Fruit fly (Drosophila melanogaster) whole organism, embryonic: ENCODE results near the gene Awh.
A peak's percentile ranks its signal among the peaks of the same experiment; 100 is the strongest.

Experiments
- B-H1 ChIP-seq: fragments of 200-800 bp; sonication (Bioruptor generic); IDR thresholded peaks from 3 replicates; pipeline ENCODE4 v1.3.6; 2022; ENCODE audit warnings: missing biosample characterization, missing genetic modification characterization
- B-H2 ChIP-seq: fragments of 200-800 bp; sonication (Bioruptor generic); optimal IDR thresholded peaks from 2 replicates; lab custom pipeline; 2018; ENCODE audit warnings: missing biosample characterization, mild to moderate bottlenecking, missing genetic modification characterization
- CG1024 ChIP-seq: fragments of 200-800 bp; sonication (Bioruptor generic); IDR thresholded peaks from 2 replicates; pipeline ENCODE4 v1.3.6; 2022; ENCODE audit warnings: missing biosample characterization, missing genetic modification characterization
- CG10267 ChIP-seq: fragments of 200-800 bp; sonication (Bioruptor generic); optimal IDR thresholded peaks from 2 replicates; lab custom pipeline; 2018; ENCODE audit warnings: missing biosample characterization, mild to moderate bottlenecking, missing genetic modification characterization, moderate library complexity
- CG10979 ChIP-seq: fragments of 200-800 bp; sonication (Bioruptor generic); optimal IDR thresholded peaks from 2 replicates; lab custom pipeline; 2018; ENCODE audit warnings: missing biosample characterization, mild to moderate bottlenecking, missing genetic modification characterization, moderate library complexity
- CG12155 ChIP-seq: fragments of 200-800 bp; sonication (Bioruptor generic); optimal IDR thresholded peaks from 3 replicates; lab custom pipeline; 2016; ENCODE audit warnings: missing biosample characterization, missing genetic modification characterization
- CG12391 ChIP-seq: fragments of 200-800 bp; sonication (Bioruptor generic); optimal IDR thresholded peaks from 3 replicates; lab custom pipeline; 2018; ENCODE audit warnings: missing biosample characterization, mild to moderate bottlenecking, missing genetic modification characterization, moderate library complexity
- CG12659 ChIP-seq: fragments of 200-800 bp; sonication (Bioruptor generic); optimal IDR thresholded peaks from 3 replicates; lab custom pipeline; 2017; ENCODE audit warnings: mild to moderate bottlenecking, missing biosample characterization, missing genetic modification reagents, missing genetic modification characterization
- CG17361 ChIP-seq: fragments of 200-800 bp; sonication (Bioruptor generic); IDR thresholded peaks from 3 replicates; pipeline ENCODE4 v1.3.6; 2022; ENCODE audit warnings: missing biosample characterization, missing genetic modification characterization
- CG2712 ChIP-seq: fragments of 200-800 bp; optimal IDR thresholded peaks from 3 replicates; lab custom pipeline; 2019; ENCODE audit warnings: missing biosample characterization, mild to moderate bottlenecking, missing genetic modification characterization, moderate library complexity
- CG33213 ChIP-seq: fragments of 200-800 bp; sonication (Bioruptor generic); optimal IDR thresholded peaks from 3 replicates; lab custom pipeline; 2016; ENCODE audit warnings: missing biosample characterization, missing genetic modification characterization
- CG4282 ChIP-seq: fragments of 200-800 bp; sonication (Bioruptor generic); optimal IDR thresholded peaks from 2 replicates; lab custom pipeline; 2016; ENCODE audit warnings: missing biosample characterization, missing genetic modification characterization
- CG6683 ChIP-seq: fragments of 200-800 bp; sonication (Bioruptor generic); optimal IDR thresholded peaks from 2 replicates; lab custom pipeline; 2017; ENCODE audit warnings: missing biosample characterization, mild to moderate bottlenecking, missing genetic modification characterization, missing genetic modification reagents
- CG7786 ChIP-seq: fragments of 200-800 bp; sonication (Bioruptor generic); optimal IDR thresholded peaks from 2 replicates; lab custom pipeline; 2016; ENCODE audit warnings: missing biosample characterization, missing genetic modification characterization
- CG7987 ChIP-seq: fragments of 200-800 bp; sonication (Bioruptor generic); optimal IDR thresholded peaks from 2 replicates; lab custom pipeline; 2018; ENCODE audit warnings: missing biosample characterization, mild to moderate bottlenecking, missing genetic modification characterization, moderate library complexity
- CG8765 ChIP-seq: fragments of 200-800 bp; sonication (Bioruptor generic); IDR thresholded peaks from 2 replicates; pipeline ENCODE4 v1.3.6; 2022; ENCODE audit warnings: missing biosample characterization, missing genetic modification characterization
- CG8924 ChIP-seq: fragments of 200-800 bp; optimal IDR thresholded peaks from 3 replicates; lab custom pipeline; 2019; ENCODE audit warnings: missing biosample characterization, mild to moderate bottlenecking, missing genetic modification characterization, moderate library complexity
- CG9932 ChIP-seq: fragments of 200-800 bp; sonication (Bioruptor generic); IDR thresholded peaks from 2 replicates; pipeline ENCODE4 v1.3.6; 2022; ENCODE audit warnings: missing biosample characterization, missing genetic modification characterization
- CrebB ChIP-seq: fragments of 200-800 bp; sonication (Bioruptor generic); optimal IDR thresholded peaks from 3 replicates; lab custom pipeline; 2018; ENCODE audit warnings: missing biosample characterization, mild to moderate bottlenecking, missing genetic modification characterization
- D19B ChIP-seq: fragments of 200-800 bp; sonication (Bioruptor generic); optimal IDR thresholded peaks from 2 replicates; lab custom pipeline; 2017; ENCODE audit warnings: missing biosample characterization, mild to moderate bottlenecking, missing genetic modification characterization
- Dad ChIP-seq: fragments of 200-800 bp; sonication (Bioruptor generic); optimal IDR thresholded peaks from 3 replicates; lab custom pipeline; 2016; ENCODE audit warnings: missing biosample characterization, missing genetic modification characterization
- Dip3 ChIP-seq: fragments of 200-800 bp; sonication (Bioruptor generic); optimal IDR thresholded peaks from 3 replicates; lab custom pipeline; 2016; ENCODE audit warnings: missing biosample characterization, missing genetic modification characterization
- E2f2 ChIP-seq: fragments of 200-800 bp; sonication (Bioruptor generic); IDR thresholded peaks from 2 replicates; pipeline ENCODE4 v1.3.6; 2022; ENCODE audit warnings: missing biosample characterization, missing genetic modification characterization
- Ets97D ChIP-seq: fragments of 200-800 bp; sonication (Bioruptor generic); optimal IDR thresholded peaks from 3 replicates; lab custom pipeline; 2016; ENCODE audit warnings: missing biosample characterization, missing genetic modification characterization
- Hey ChIP-seq: fragments of 200-800 bp; sonication (Bioruptor generic); optimal IDR thresholded peaks from 3 replicates; lab custom pipeline; 2018; ENCODE audit warnings: missing biosample characterization, mild to moderate bottlenecking, missing genetic modification characterization
- Hr3 ChIP-seq: fragments of 200-800 bp; sonication (Bioruptor generic); optimal IDR thresholded peaks from 3 replicates; lab custom pipeline; 2016; ENCODE audit warnings: missing biosample characterization, missing genetic modification characterization
- Hr39 ChIP-seq: fragments of >200 bp; optimal IDR thresholded peaks from 2 replicates; lab custom pipeline; 2017
- Mad ChIP-seq: fragments of 200-800 bp; sonication (Bioruptor generic); optimal IDR thresholded peaks from 2 replicates; lab custom pipeline; 2016; ENCODE audit warnings: missing biosample characterization, missing genetic modification characterization
- Med ChIP-seq: fragments of 200-800 bp; sonication (Bioruptor generic); peaks from one replicate; lab custom pipeline; 2016; ENCODE audit warnings: missing biosample characterization, missing genetic modification characterization, mild to moderate bottlenecking, inconsistent platforms, moderate library complexity
- Mes4 ChIP-seq: fragments of 200-800 bp; sonication (Bioruptor generic); optimal IDR thresholded peaks from 2 replicates; lab custom pipeline; 2016; ENCODE audit warnings: missing biosample characterization, missing genetic modification characterization
- Optix ChIP-seq: fragments of 200-800 bp; sonication (Bioruptor generic); IDR thresholded peaks from 3 replicates; pipeline ENCODE4 v1.3.6; 2022; ENCODE audit warnings: missing biosample characterization, missing genetic modification characterization
- ab ChIP-seq: fragments of 200-800 bp; sonication (Bioruptor generic); optimal IDR thresholded peaks from 2 replicates; lab custom pipeline; 2016; ENCODE audit warnings: missing biosample characterization, missing genetic modification characterization
- ase ChIP-seq: fragments of 200-800 bp; sonication (Bioruptor generic); IDR thresholded peaks from 3 replicates; pipeline ENCODE4 v1.3.6; 2022; ENCODE audit warnings: missing biosample characterization, missing genetic modification characterization
- cas ChIP-seq: fragments of 200-800 bp; sonication (Bioruptor generic); IDR thresholded peaks from 2 replicates; pipeline ENCODE4 v1.3.6; 2022; ENCODE audit warnings: missing biosample characterization, missing genetic modification characterization
- chinmo ChIP-seq: fragments of 200-800 bp; sonication (Bioruptor generic); IDR thresholded peaks from 4 replicates; pipeline ENCODE4 v1.3.6; 2022; ENCODE audit warnings: missing biosample characterization, missing genetic modification characterization; ENCODE audit not compliant: partially characterized antibody
- crol ChIP-seq: fragments of 200-800 bp; sonication (Bioruptor generic); IDR thresholded peaks from 2 replicates; pipeline ENCODE4 v1.3.6; 2022; ENCODE audit warnings: missing biosample characterization, missing genetic modification characterization
- dati ChIP-seq: fragments of 200-800 bp; sonication (Bioruptor generic); IDR thresholded peaks from 2 replicates; pipeline ENCODE4 v1.3.6; 2022; ENCODE audit warnings: missing biosample characterization, missing genetic modification characterization
- dm ChIP-seq: fragments of 200-800 bp; sonication (Bioruptor generic); optimal IDR thresholded peaks from 3 replicates; lab custom pipeline; 2016; ENCODE audit warnings: missing biosample characterization, missing genetic modification characterization
- fd64A ChIP-seq: fragments of 200-800 bp; sonication (Bioruptor generic); optimal IDR thresholded peaks from 3 replicates; lab custom pipeline; 2018; ENCODE audit warnings: missing biosample characterization, mild to moderate bottlenecking, missing genetic modification characterization
- gfzf ChIP-seq: fragments of 200-800 bp; sonication (Bioruptor generic); optimal IDR thresholded peaks from 2 replicates; lab custom pipeline; 2016; ENCODE audit warnings: missing biosample characterization, mild to moderate bottlenecking, missing genetic modification characterization, moderate library complexity
- gsb-n ChIP-seq: fragments of 200-800 bp; sonication (Bioruptor generic); optimal IDR thresholded peaks from 3 replicates; lab custom pipeline; 2018; ENCODE audit warnings: missing biosample characterization, mild to moderate bottlenecking, missing genetic modification characterization
- hbn ChIP-seq: fragments of 200-800 bp; sonication (Bioruptor generic); IDR thresholded peaks from 2 replicates; pipeline ENCODE4 v1.3.6; 2022; ENCODE audit warnings: missing biosample characterization, missing genetic modification characterization; ENCODE audit not compliant: partially characterized antibody
- lilli ChIP-seq: fragments of 200-800 bp; sonication (Bioruptor generic); optimal IDR thresholded peaks from 3 replicates; lab custom pipeline; 2016; ENCODE audit warnings: missing biosample characterization, missing genetic modification characterization
- mirr ChIP-seq: fragments of 200-800 bp; sonication (Bioruptor generic); optimal IDR thresholded peaks from 3 replicates; lab custom pipeline; 2018; ENCODE audit warnings: missing biosample characterization, mild to moderate bottlenecking, missing genetic modification characterization
- nau ChIP-seq: fragments of 200-800 bp; sonication (Bioruptor generic); optimal IDR thresholded peaks from 3 replicates; lab custom pipeline; 2017; ENCODE audit warnings: missing biosample characterization, mild to moderate bottlenecking, missing genetic modification characterization, missing genetic modification reagents
- nerfin-2 ChIP-seq: fragments of 200-800 bp; sonication (Bioruptor generic); IDR thresholded peaks from 2 replicates; pipeline ENCODE4 v1.3.6; 2022; ENCODE audit warnings: missing biosample characterization, missing genetic modification characterization; ENCODE audit not compliant: partially characterized antibody
- pfk ChIP-seq: fragments of 200-800 bp; sonication (Bioruptor generic); optimal IDR thresholded peaks from 2 replicates; lab custom pipeline; 2018; ENCODE audit warnings: missing biosample characterization, mild to moderate bottlenecking, missing genetic modification characterization, moderate library complexity
- pros ChIP-seq: fragments of 200-800 bp; sonication (Bioruptor generic); optimal IDR thresholded peaks from 3 replicates; lab custom pipeline; 2019; ENCODE audit warnings: missing biosample characterization, mild to moderate bottlenecking, missing genetic modification characterization, moderate library complexity
- pum ChIP-seq: fragments of 200-800 bp; sonication (Bioruptor generic); optimal IDR thresholded peaks from 2 replicates; lab custom pipeline; 2016; ENCODE audit warnings: missing biosample characterization, missing genetic modification characterization
- scrt ChIP-seq: fragments of 200-800 bp; sonication (Bioruptor generic); optimal IDR thresholded peaks from 2 replicates; lab custom pipeline; 2018; ENCODE audit warnings: missing biosample characterization, mild to moderate bottlenecking, missing genetic modification characterization, moderate library complexity

The Awh gene

dm6 chr3L:3814010-3814833 is 31.8 kb upstream of the Awh start, which contains the start of gene Scsalpha1 (continued):
- TF ChIP-seq gsb-n (tag; lab: Kevin White, UChicago) (peak; percentile 16), B-H2 (GFP tag; lab: Kevin White, UChicago) (no peak), CG8765 (GFP tag; lab: Robert Waterston, UW) (peak; percentile 45; the same call in 1 of the 2 replicates), nerfin-2 (GFP tag; lab: Robert Waterston, UW) (peak; percentile 98), Dad (GFP tag; lab: Kevin White, UChicago) (no peak), cas (GFP tag; lab: Robert Waterston, UW) (no peak), CG10979 (peak; percentile 20), dati (no peak), pfk (GFP tag; lab: Kevin White, UChicago) (no peak), E2f2 (peak; percentile 58), CG7987 (peak; percentile 3), scrt (GFP tag; lab: Kevin White, UChicago) (no peak), crol (GFP tag; lab: Robert Waterston, UW) (peak; percentile 94), CG7786 (GFP tag; lab: Kevin White, UChicago) (no peak), Hr3 (GFP tag; lab: Kevin White, UChicago) (no peak), pros (GFP tag; lab: Kevin White, UChicago) (no peak), hbn (GFP tag; lab: Robert Waterston, UW) (peak; percentile 99), Ets97D (GFP tag; lab: Kevin White, UChicago) (peak; percentile 40), fd64A (GFP tag; lab: Kevin White, UChicago) (no peak), CrebB (tag; lab: Kevin White, UChicago) (no peak), CG12391 (tag; lab: Kevin White, UChicago) (peak; percentile 54), Dip3 (GFP tag; lab: Kevin White, UChicago) (peak; percentile 7), ab (GFP tag; lab: Kevin White, UChicago) (no peak), Optix (GFP tag; lab: Robert Waterston, UW) (peak; percentile 46; the same call in 1 of the 3 replicates), Med (GFP tag; lab: Kevin White, UChicago) (peak; percentile 89), dm (GFP tag; lab: Kevin White, UChicago) (no peak), lilli (GFP tag; lab: Kevin White, UChicago) (peak; percentile 42), CG9932 (GFP tag; lab: Robert Waterston, UW) (peak; percentile 72), mirr (GFP tag; lab: Kevin White, UChicago) (peak; percentile 13), ase (GFP tag; lab: Robert Waterston, UW) (peak; percentile 56; the same call in 1 of the 3 replicates), chinmo (peak; percentile 99), CG6683 (no peak), CG8924 (tag; lab: Kevin White, UChicago) (peak; percentile 20), CG33213 (no peak), Hey (tag; lab: Kevin White, UChicago) (no peak), CG1024 (GFP tag; lab: Robert Waterston, UW) (0 out of 2 replicates have a peak, but pooled peaks have one; percentile 23), nau (GFP tag; lab: Kevin White, UChicago) (no peak), D19B (GFP tag; lab: Kevin White, UChicago) (no peak), CG4282 (GFP tag; lab: Kevin White, UChicago) (no peak), CG17361 (GFP tag; lab: Robert Waterston, UW) (peak; percentile 23; the same call in 1 of the 3 replicates), CG12155 (peak; percentile 8), Mad (GFP tag; lab: Kevin White, UChicago) (no peak), CG10267 (tag; lab: Kevin White, UChicago) (peak; percentile 67), CG12659 (GFP tag; lab: Kevin White, UChicago) (peak; percentile 63), Mes4 (GFP tag; lab: Kevin White, UChicago) (no peak), CG2712 (tag; lab: Kevin White, UChicago) (peak; percentile 37), gfzf (GFP tag; lab: Kevin White, UChicago) (peak; percentile 29), Hr39 (lab: Kevin White, UChicago) (no peak), pum (no peak), B-H1 (GFP tag; lab: Robert Waterston, UW) (no peak)
